Fruit fly (Drosophila melanogaster): ENCODE results near the gene CG9135.

CG9135 gene

dm6 chr2L:6047528-6048160, 3.0 kb upstream of the CG9135 start, which contains the start of gene IPIP (continued):
- peak; percentile 18; the same call in 1 of the 2 replicates for TF ChIP-seq CG14667 (GFP tag; IDR thresholded peaks at IDR 0.05)
- TF ChIP-seq Asciz (GFP tag; optimal IDR thresholded peaks at IDR 0.05) = no peak
- no peak for TF ChIP-seq CG4820 (GFP tag; optimal IDR thresholded peaks at IDR 0.05)
- TF ChIP-seq unc-4 (GFP tag; IDR thresholded peaks at IDR 0.05; ENCODE audit: partially characterized antibody) = peak; percentile 81
- TF ChIP-seq p53 (GFP tag; optimal IDR thresholded peaks at IDR 0.05) = no peak
- TF ChIP-seq trem (tag; optimal IDR thresholded peaks at IDR 0.05) = peak; percentile 36
- TF ChIP-seq CG8478 (optimal IDR thresholded peaks at IDR 0.05) = no peak
- peak; percentile 68 for TF ChIP-seq Deaf1 (tag; optimal IDR thresholded peaks at IDR 0.05)
- TF ChIP-seq CG17385 (GFP tag; optimal IDR thresholded peaks at IDR 0.05) = peak; percentile 22
- TF ChIP-seq Mad (GFP tag; optimal IDR thresholded peaks at IDR 0.05) = peak; percentile 6
- peak; percentile 3 for TF ChIP-seq CG17802 (tag; optimal IDR thresholded peaks at IDR 0.05)
- TF ChIP-seq knrl (GFP tag; IDR thresholded peaks at IDR 0.05; ENCODE audit: partially characterized antibody) = peak; percentile 83
- peak; percentile 63 for TF ChIP-seq CG14860 (GFP tag; IDR thresholded peaks at IDR 0.05; ENCODE audit: partially characterized antibody)
- peak; percentile 13 for TF ChIP-seq CTCF (GFP tag; optimal IDR thresholded peaks at IDR 0.05)
- peak; percentile 79 for TF ChIP-seq tna (GFP tag; IDR thresholded peaks at IDR 0.05; ENCODE audit: partially characterized antibody)
- TF ChIP-seq MBD-R2 (GFP tag; IDR thresholded peaks at IDR 0.05) = peak; percentile 93
- no peak for TF ChIP-seq CG10654 (GFP tag; optimal IDR thresholded peaks at IDR 0.05)
- TF ChIP-seq Rfx (GFP tag; IDR thresholded peaks at IDR 0.05) = peak; percentile 74
- peak; percentile 54; the same call in 2 of the 3 replicates for TF ChIP-seq zfh1 (GFP tag; IDR thresholded peaks at IDR 0.05)
- peak; percentile 34; the same call in 1 of the 3 replicates for TF ChIP-seq ase (GFP tag; IDR thresholded peaks at IDR 0.05)
- peak; percentile 7 for TF ChIP-seq gro (GFP tag; optimal IDR thresholded peaks at IDR 0.05)
- TF ChIP-seq CHES-1-like (GFP tag; optimal IDR thresholded peaks at IDR 0.05) = no peak
- no peak for TF ChIP-seq CG7928 (GFP tag; optimal IDR thresholded peaks at IDR 0.05)
- no peak for TF ChIP-seq fd102C (GFP tag; optimal IDR thresholded peaks at IDR 0.05)
- TF ChIP-seq dysf (GFP tag; IDR thresholded peaks at IDR 0.05) = 0 out of 3 replicates have a peak, but pooled peaks have one; percentile 1
- TF ChIP-seq CG4424 (GFP tag; optimal IDR thresholded peaks at IDR 0.05) = peak; percentile 10
- peak; percentile 65 for TF ChIP-seq CG12659 (GFP tag; optimal IDR thresholded peaks at IDR 0.05)
- TF ChIP-seq E2f1 (GFP tag; IDR thresholded peaks at IDR 0.05) = 0 out of 2 replicates have a peak, but pooled peaks have one; percentile 7
- no peak for TF ChIP-seq CG15073 (GFP tag; optimal IDR thresholded peaks at IDR 0.05)
- TF ChIP-seq BEAF-32 (GFP tag; optimal IDR thresholded peaks at IDR 0.05) = peak; percentile 86
- TF ChIP-seq vvl (GFP tag; IDR thresholded peaks at IDR 0.05) = peak; percentile 67
- peak; percentile 7 for TF ChIP-seq CG3281 (GFP tag; optimal IDR thresholded peaks at IDR 0.05)
- peak; percentile 63 for TF ChIP-seq nerfin-2 (GFP tag; IDR thresholded peaks at IDR 0.05; ENCODE audit: partially characterized antibody)
- peak; percentile 4 for TF ChIP-seq Max (GFP tag; optimal IDR thresholded peaks at IDR 0.05)
- TF ChIP-seq mam (GFP tag; optimal IDR thresholded peaks at IDR 0.05) = peak; percentile 52
- peak; percentile 89 for TF ChIP-seq CG4617 (GFP tag; optimal IDR thresholded peaks at IDR 0.05; ENCODE audit: borderline replicate concordance)
- TF ChIP-seq Sry-δ (GFP tag; optimal IDR thresholded peaks at IDR 0.05) = peak; percentile 90
- TF ChIP-seq CG6254 (GFP tag; optimal IDR thresholded peaks at IDR 0.05) = peak; percentile 100
- peak; percentile 55 for TF ChIP-seq CG2120 (GFP tag; optimal IDR thresholded peaks at IDR 0.05)
- TF ChIP-seq Ada2b (GFP tag; IDR thresholded peaks at IDR 0.05) = no peak
- peak; percentile 80; the same call in 1 of the 4 replicates for TF ChIP-seq chinmo (GFP tag; IDR thresholded peaks at IDR 0.05; ENCODE audit: partially characterized antibody)
- TF ChIP-seq Hey (tag; optimal IDR thresholded peaks at IDR 0.05) = no peak
- peak in 1 of 2 experiments; percentile 73 for TF ChIP-seq crp (GFP tag; optimal IDR thresholded peaks at IDR 0.05)
- peak; percentile 17 for TF ChIP-seq CG13424 (tag; optimal IDR thresholded peaks at IDR 0.05)
- TF ChIP-seq CG14050 (GFP tag; IDR thresholded peaks at IDR 0.05) = peak; percentile 17; the same call in 1 of the 3 replicates
- peak; percentile 95 for TF ChIP-seq Ets65A (GFP tag)
- peak; percentile 9 for TF ChIP-seq zfh2 (GFP tag; optimal IDR thresholded peaks at IDR 0.05)
- no peak for TF ChIP-seq CG13894 (tag; optimal IDR thresholded peaks at IDR 0.05)
- TF ChIP-seq sqz (GFP tag; optimal IDR thresholded peaks at IDR 0.05) = no peak
- TF ChIP-seq br (optimal IDR thresholded peaks at IDR 0.05) = no peak
